Worm (Caenorhabditis elegans): ENCODE data around the gene myo-2.

Gene myo-2

ce11 chrX:12515596-12516481, 48.0 kb downstream of the myo-2 start (continued):
- TF ChIP-seq elt-3 (tag; optimal IDR thresholded peaks at IDR 0.05) (no peak), irx-1 (tag; optimal IDR thresholded peaks at IDR 0.05) (no peak), ces-1 (GFP tag; optimal IDR thresholded peaks at IDR 0.05) (no peak), isw-1 (GFP tag; IDR thresholded peaks at IDR 0.05) (no peak), ceh-8 (GFP tag; optimal IDR thresholded peaks at IDR 0.05) (no peak), pqm-1 (tag; optimal IDR thresholded peaks at IDR 0.05) (no peak), C16A3.4 (tag; optimal IDR thresholded peaks at IDR 0.05) (no peak), nhr-237 (tag; optimal IDR thresholded peaks at IDR 0.05) (no peak), unc-86 (tag; optimal IDR thresholded peaks at IDR 0.05) (no peak), aly-2 (tag; optimal IDR thresholded peaks at IDR 0.05) (no peak), nhr-84 (tag; optimal IDR thresholded peaks at IDR 0.05) (no peak), tlp-1 (tag; optimal IDR thresholded peaks at IDR 0.05) (no peak), ceh-90 (tag; optimal IDR thresholded peaks at IDR 0.05) (no peak), blmp-1 (tag; optimal IDR thresholded peaks at IDR 0.05) (no peak), xbp-1 (tag; optimal IDR thresholded peaks at IDR 0.05) (no peak), lir-3 (tag; optimal IDR thresholded peaks at IDR 0.05; ENCODE audit: poor library complexity) (no peak), pag-3 (tag; optimal IDR thresholded peaks at IDR 0.05; ENCODE audit: borderline replicate concordance, insufficient read depth) (no peak), jun-1 (tag; optimal IDR thresholded peaks at IDR 0.05) (no peak), pax-3 (tag; optimal IDR thresholded peaks at IDR 0.05) (no peak), fkh-8 (tag; optimal IDR thresholded peaks at IDR 0.05) (no peak), C04F5.9 (tag; optimal IDR thresholded peaks at IDR 0.05) (no peak), unc-30 (tag; optimal IDR thresholded peaks at IDR 0.05) (no peak), sptf-1 (tag; optimal IDR thresholded peaks at IDR 0.05) (no peak), snpc-4 (tag; optimal IDR thresholded peaks at IDR 0.05) (no peak), ztf-4 (tag; optimal IDR thresholded peaks at IDR 0.05) (no peak), lin-35 (GFP tag; optimal IDR thresholded peaks at IDR 0.05) (no peak), alr-1 (tag; optimal IDR thresholded peaks at IDR 0.05; ENCODE audit: borderline replicate concordance) (no peak), mdl-1 (tag; optimal IDR thresholded peaks at IDR 0.05) (no peak), nhr-28 (tag; optimal IDR thresholded peaks at IDR 0.05) (no peak), sup-37 (GFP tag; optimal IDR thresholded peaks at IDR 0.05) (no peak), hlh-17 (GFP tag; optimal IDR thresholded peaks at IDR 0.05; ENCODE audit: borderline replicate concordance) (no peak), ztf-11 (tag; optimal IDR thresholded peaks at IDR 0.05) (no peak), rnt-1 (tag; optimal IDR thresholded peaks at IDR 0.05) (peak; percentile 7), tbx-2 (tag; optimal IDR thresholded peaks at IDR 0.05) (no peak), fkh-10 (GFP tag; optimal IDR thresholded peaks at IDR 0.05) (no peak), fos-1 (tag; optimal IDR thresholded peaks at IDR 0.05) (no peak), ceh-82 (tag; optimal IDR thresholded peaks at IDR 0.05) (no peak), snu-23 (GFP tag; optimal IDR thresholded peaks at IDR 0.05) (peak; percentile 6), nhr-47 (tag; optimal IDR thresholded peaks at IDR 0.05) (no peak), aha-1 (tag; optimal IDR thresholded peaks at IDR 0.05) (no peak)

- TF ChIP-seq nhr-85 (tag) (peak; percentile 53), elt-2 (tag; optimal IDR thresholded peaks at IDR 0.05) (no peak), ceh-63 (GFP tag; optimal IDR thresholded peaks at IDR 0.05) (no peak), nhr-47 (tag; optimal IDR thresholded peaks at IDR 0.05) (peak; percentile 75), unc-86 (tag; optimal IDR thresholded peaks at IDR 0.05) (no peak), hlh-4 (tag; optimal IDR thresholded peaks at IDR 0.05) (peak; percentile 71), dsc-1 (tag; optimal IDR thresholded peaks at IDR 0.05) (peak; percentile 19), sptf-1 (tag; optimal IDR thresholded peaks at IDR 0.05) (no peak), egl-13 (tag; optimal IDR thresholded peaks at IDR 0.05) (peak; percentile 36), sox-4 (tag; optimal IDR thresholded peaks at IDR 0.05) (peak; percentile 67), swsn-7 (tag; optimal IDR thresholded peaks at IDR 0.05) (peak; percentile 26), nhr-20 (tag; optimal IDR thresholded peaks at IDR 0.05) (peak; percentile 29), nhr-237 (tag; optimal IDR thresholded peaks at IDR 0.05) (no peak), lin-14 (GFP tag; optimal IDR thresholded peaks at IDR 0.05) (peak; percentile 36), nhr-71 (tag; optimal IDR thresholded peaks at IDR 0.05) (peak; percentile 81), fkh-8 (tag; optimal IDR thresholded peaks at IDR 0.05) (peak; percentile 90), dpl-1 (GFP tag; optimal IDR thresholded peaks at IDR 0.05) (no peak)
Measured at ce11 chrX:12516482-12516826, 48.6 kb downstream of the myo-2 start.

All from whole organism, L1 larva.